Worm (Caenorhabditis elegans): ENCODE data around the gene Y54G11A.3.
"Not testable (repeated sequence)": the region's sequence is repeated elsewhere in the genome, so short reads cannot be mapped to it uniquely, and the experiment has no call there.

Y54G11A.3 gene

ce11 chrII:14306160-14306559 lies 29.7 kb downstream of the Y54G11A.3 start, which contains the start of gene ctl-1:
Gene ctl-1, minus strand, starts transcription at chrII:14306260.
- not testable (repeated sequence) for TF ChIP-seq daf-8 (GFP tag; IDR thresholded peaks at IDR 0.05); mes-2 (tag; optimal IDR thresholded peaks at IDR 0.05; ENCODE audit: poor library complexity, severe bottlenecking); F10B5.3 (tag; optimal IDR thresholded peaks at IDR 0.05)

- TF ChIP-seq R02D3.7 (tag; optimal IDR thresholded peaks at IDR 0.05) (no peak), ceh-62 (tag; optimal IDR thresholded peaks at IDR 0.05) (no peak), Y5F2A.4 (GFP tag; optimal IDR thresholded peaks at IDR 0.05) (no peak), rbr-2 (tag; optimal IDR thresholded peaks at IDR 0.05) (no peak), zip-11 (GFP tag; IDR thresholded peaks at IDR 0.05) (no peak), sdz-12 (GFP tag; optimal IDR thresholded peaks at IDR 0.05) (no peak)
Observed at ce11 chrII:14310729-14311388, 34.4 kb downstream of the Y54G11A.3 start, which contains the start of gene ctl-3. Gene ctl-3, minus strand, starts transcription at chrII:14310779.

ce11 chrII:14311537-14311936 lies 35.1 kb downstream of the Y54G11A.3 start:
- TF ChIP-seq unc-62 (GFP tag; optimal IDR thresholded peaks at IDR 0.05 in 1 of 2): no peak
- TF ChIP-seq unc-62 (tag; optimal IDR thresholded peaks at IDR 0.05): no peak
- TF ChIP-seq hlh-11 (tag; optimal IDR thresholded peaks at IDR 0.05): peak; percentile 17
- no peak for TF ChIP-seq jun-1 (tag; optimal IDR thresholded peaks at IDR 0.05)
- TF ChIP-seq sdz-12 (GFP tag; optimal IDR thresholded peaks at IDR 0.05): no peak
- no peak for TF ChIP-seq zip-11 (GFP tag; IDR thresholded peaks at IDR 0.05)
- TF ChIP-seq rbr-2 (tag; optimal IDR thresholded peaks at IDR 0.05): peak; percentile 2
- peak in 1 of 2 experiments; percentile 66 for TF ChIP-seq daf-16 (GFP tag; optimal IDR thresholded peaks at IDR 0.05)
- TF ChIP-seq daf-16 (tag; optimal IDR thresholded peaks at IDR 0.05): peak; percentile 60
- no peak for TF ChIP-seq nhr-10 (tag; optimal IDR thresholded peaks at IDR 0.05)
- no peak for TF ChIP-seq nhr-6 (tag; optimal IDR thresholded peaks at IDR 0.05)

ce11 chrII:14312182-14312581 lies 35.8 kb downstream of the Y54G11A.3 start:
- TF ChIP-seq Y75B8A.6 (GFP tag; IDR thresholded peaks at IDR 0.05): no peak
- TF ChIP-seq lin-29 (GFP tag; IDR thresholded peaks at IDR 0.05): no peak
- peak in 1 of 2 experiments; percentile 23 for TF ChIP-seq lsy-2 (tag; optimal IDR thresholded peaks at IDR 0.05)
- peak; percentile 8 for TF ChIP-seq unc-130 (GFP tag; optimal IDR thresholded peaks at IDR 0.05)
- no peak for TF ChIP-seq madf-9 (GFP tag; conservative IDR thresholded peaks at IDR 0.05)
- TF ChIP-seq lin-38 (GFP tag; IDR thresholded peaks at IDR 0.05): 0 out of 2 replicates have a peak, but pooled peaks have one; percentile 15

ce11 chrII:14318027-14318426 lies 41.6 kb downstream of the Y54G11A.3 start, which contains the start of gene Y54G11A.14:
Gene Y54G11A.14, plus strand, starts transcription at chrII:14318158.
- TF ChIP-seq nhr-48 (tag; optimal IDR thresholded peaks at IDR 0.05) (no peak), aha-1 (tag) (peak; percentile 11), ztf-11 (tag; optimal IDR thresholded peaks at IDR 0.05) (no peak), Y105C5A.15 (GFP tag; IDR thresholded peaks at IDR 0.05) (0 out of 2 replicates have a peak, but pooled peaks have one; percentile 20), egl-43 (GFP tag; IDR thresholded peaks at IDR 0.05) (0 out of 2 replicates have a peak, but pooled peaks have one; percentile 22), zag-1 (tag; optimal IDR thresholded peaks at IDR 0.05) (no peak), set-16 (GFP tag; IDR thresholded peaks at IDR 0.05) (peak; percentile 84), daf-12 (tag; optimal IDR thresholded peaks at IDR 0.05) (no peak), pha-4 (GFP tag; IDR thresholded peaks at IDR 0.05) (no peak), pha-4 (tag; optimal IDR thresholded peaks at IDR 0.05) (no peak), mxl-2 (GFP tag; conservative IDR thresholded peaks at IDR 0.05) (no peak)
